Fruit fly (Drosophila melanogaster) whole organism: ENCODE data around the gene Tmhs.

Source experiments
- CG8478 ChIP-seq: fragments of >200 bp; optimal IDR thresholded peaks from 2 replicates; lab custom pipeline; 2018; ENCODE audit warnings: inconsistent platforms
- Dll ChIP-seq: fragments of >200 bp; optimal IDR thresholded peaks from 2 replicates; lab custom pipeline; 2017
- usp ChIP-seq: fragments of >200 bp; optimal IDR thresholded peaks from 2 replicates; lab custom pipeline; 2017; ENCODE audit warnings: missing biosample characterization, missing genetic modification characterization, mixed read lengths

DNA sequence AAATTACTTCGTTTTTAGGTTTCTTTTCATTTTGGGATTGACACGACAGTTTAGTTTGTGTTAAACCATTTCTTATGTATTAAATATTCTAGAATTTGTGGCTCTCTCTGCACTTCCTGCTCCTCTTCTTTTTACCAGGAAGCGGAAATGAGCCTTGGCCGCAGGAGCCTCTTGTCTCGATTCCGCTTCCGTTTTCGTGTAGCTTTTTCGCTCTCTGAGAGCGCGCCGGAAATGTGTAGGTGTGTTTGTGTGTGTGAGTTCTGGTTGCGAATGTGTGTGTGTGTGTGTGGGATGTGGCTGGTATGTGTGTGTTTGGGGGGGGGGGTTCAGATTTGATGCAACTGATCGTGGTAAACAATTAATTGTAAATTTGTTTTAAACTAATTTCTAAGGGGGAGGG, 25.9 kb upstream of the Tmhs start:
- TF ChIP-seq usp, result no peak
- no peak for TF ChIP-seq CG8478
- no peak for TF ChIP-seq Dll (lab: Kevin White, UChicago)
